Fruit fly (Drosophila melanogaster) Kc167 (cell line): Measurements from ENCODE around the gene sbr.

Experiments
- Myc ChIP-seq: fragments of >200 bp; optimal IDR thresholded peaks from 2 replicates; lab custom pipeline; 2017; ENCODE audit warnings: missing external identifiers
- h ChIP-seq: fragments of >200 bp; optimal IDR thresholded peaks from 3 replicates; lab custom pipeline; 2018; ENCODE audit warnings: missing external identifiers
- insv ChIP-seq: fragments of >200 bp; optimal IDR thresholded peaks from 3 replicates; lab custom pipeline; 2018; ENCODE audit warnings: missing external identifiers

dm6 chrX:10869045-10869444, 22.2 kb upstream of the sbr start, which contains the start of gene CG2157:
- no peak for TF ChIP-seq insv
- no peak for TF ChIP-seq h
- no peak for TF ChIP-seq Myc (lab: Kevin White, UChicago)
